Fruit fly (Drosophila melanogaster): ENCODE measurements around the gene Cka.

The Cka gene

dm6 chr2L:8029160-8029852 lies 1.2 kb upstream of the Cka start, which contains the start of gene baf (continued):
- TF ChIP-seq CG3032 (tag; optimal IDR thresholded peaks at IDR 0.05) (peak; percentile 7), esn (GFP tag; optimal IDR thresholded peaks at IDR 0.05) (no peak)

DNA sequence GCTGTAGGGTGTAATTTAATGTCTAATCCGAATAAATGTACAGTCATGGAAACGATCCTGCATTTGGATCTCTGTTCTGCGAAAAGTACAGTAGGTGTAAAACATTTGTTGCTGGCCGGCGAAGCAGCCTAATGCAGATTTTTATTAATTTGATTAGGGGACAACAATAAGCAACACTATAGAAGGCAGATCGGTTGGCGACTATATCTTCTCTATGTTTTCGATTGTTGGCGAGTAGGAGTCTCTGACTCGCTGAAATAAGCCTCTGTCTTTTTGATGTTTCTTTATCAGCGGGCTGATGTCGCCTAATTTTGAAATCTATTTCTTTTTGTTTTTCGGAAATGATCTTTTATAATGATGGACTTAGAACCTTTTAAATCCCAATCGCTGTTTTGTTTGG lies 419 bp upstream of the Cka start:
- peak; percentile 25 for TF ChIP-seq Hr4 (GFP tag; optimal IDR thresholded peaks at IDR 0.05)
- no peak for TF ChIP-seq Ets21C (GFP tag; optimal IDR thresholded peaks at IDR 0.05)

DNA sequence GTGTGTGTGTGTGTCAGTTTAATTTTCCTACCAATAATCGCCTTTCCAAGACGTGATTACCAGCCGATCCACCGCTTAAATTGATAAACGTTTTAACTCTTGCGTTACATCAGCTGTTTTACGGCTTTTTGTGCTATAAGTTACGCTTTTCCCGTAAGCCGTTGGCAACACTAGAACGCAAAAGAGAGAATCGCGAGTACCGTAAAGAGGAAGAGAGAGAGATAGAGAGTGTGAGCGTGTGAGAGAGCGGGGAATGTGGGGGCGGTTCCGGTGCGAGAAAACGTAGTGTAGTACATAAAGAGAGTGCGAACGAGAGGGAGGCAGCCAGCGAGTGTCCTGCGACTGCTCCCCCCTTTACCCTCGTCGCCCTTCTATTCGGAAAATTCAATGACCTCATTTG lies 1.1 kb downstream of the Cka start:
- TF ChIP-seq fd85E (GFP tag; optimal IDR thresholded peaks at IDR 0.05) (no peak), CG1621 (tag; optimal IDR thresholded peaks at IDR 0.05) (peak; percentile 77), ss (GFP tag; optimal IDR thresholded peaks at IDR 0.05) (peak; percentile 11 to 28), Eip78C (GFP tag) (peak; percentile 57), Sox15 (GFP tag; optimal IDR thresholded peaks at IDR 0.05) (no peak), Ets21C (GFP tag; optimal IDR thresholded peaks at IDR 0.05) (no peak), achi (GFP tag; optimal IDR thresholded peaks at IDR 0.05) (peak; percentile 3), CG6163 (GFP tag; IDR thresholded peaks at IDR 0.05) (peak; percentile 16; the same call in 1 of the 3 replicates), Sox14 (GFP tag; optimal IDR thresholded peaks at IDR 0.05) (peak; percentile 2), vri (GFP tag; optimal IDR thresholded peaks at IDR 0.05) (peak; percentile 1), CG15336 (GFP tag; IDR thresholded peaks at IDR 0.05) (peak; percentile 18; the same call in 1 of the 2 replicates)

dm6 chr2L:8033756-8034155 lies 3.2 kb downstream of the Cka start:
- TF ChIP-seq CG6808 (GFP tag; optimal IDR thresholded peaks at IDR 0.05), result no peak
- no peak for TF ChIP-seq CG10631 (GFP tag; optimal IDR thresholded peaks at IDR 0.05)
- TF ChIP-seq svp (GFP tag), result no peak
- TF ChIP-seq Eip93F (GFP tag; optimal IDR thresholded peaks at IDR 0.05), result no peak
- no peak for TF ChIP-seq cyc (GFP tag; optimal IDR thresholded peaks at IDR 0.05)
- TF ChIP-seq fkh (GFP tag; optimal IDR thresholded peaks at IDR 0.05), result no peak
- no peak for TF ChIP-seq Hr38 (GFP tag; optimal IDR thresholded peaks at IDR 0.05)
- TF ChIP-seq Eip78C (GFP tag), result peak; percentile 70
- no peak for TF ChIP-seq vri (GFP tag; optimal IDR thresholded peaks at IDR 0.05)
- peak; percentile 5 for TF ChIP-seq pdm3 (GFP tag; optimal IDR thresholded peaks at IDR 0.05)
- no peak for TF ChIP-seq Ets21C (GFP tag; optimal IDR thresholded peaks at IDR 0.05)
- TF ChIP-seq Gug (GFP tag; IDR thresholded peaks at IDR 0.05), result no peak
- no peak for TF ChIP-seq CG11294 (GFP tag; IDR thresholded peaks at IDR 0.05)
- TF ChIP-seq Smox (GFP tag; optimal IDR thresholded peaks at IDR 0.05), result no peak
- TF ChIP-seq salr (GFP tag; optimal IDR thresholded peaks at IDR 0.05), result no peak
- TF ChIP-seq esn (GFP tag; optimal IDR thresholded peaks at IDR 0.05), result peak; percentile 32
- TF ChIP-seq CG6163 (GFP tag; IDR thresholded peaks at IDR 0.05), result 0 out of 3 replicates have a peak, but pooled peaks have one; percentile 39
- TF ChIP-seq Lpt (GFP tag; optimal IDR thresholded peaks at IDR 0.05), result no peak
- TF ChIP-seq CG11902 (GFP tag; optimal IDR thresholded peaks at IDR 0.05), result no peak
- no peak for TF ChIP-seq Met (GFP tag; optimal IDR thresholded peaks at IDR 0.05)
- TF ChIP-seq CG15336 (GFP tag; IDR thresholded peaks at IDR 0.05), result peak; percentile 49; the same call in 1 of the 2 replicates
- TF ChIP-seq CG6792 (GFP tag; optimal IDR thresholded peaks at IDR 0.05), result no peak
- TF ChIP-seq Hr4 (GFP tag; optimal IDR thresholded peaks at IDR 0.05), result no peak
- TF ChIP-seq Hr39 (GFP tag; optimal IDR thresholded peaks at IDR 0.05), result peak; percentile 10
- TF ChIP-seq CG9139 (GFP tag; optimal IDR thresholded peaks at IDR 0.05), result no peak
- no peak for TF ChIP-seq Sox102F (GFP tag; optimal IDR thresholded peaks at IDR 0.05)
- TF ChIP-seq spab (GFP tag; optimal IDR thresholded peaks at IDR 0.05), result no peak
- no peak for TF ChIP-seq Sox15 (GFP tag; optimal IDR thresholded peaks at IDR 0.05)
- TF ChIP-seq topi (GFP tag; optimal IDR thresholded peaks at IDR 0.05), result peak; percentile 28
- TF ChIP-seq Sox14 (GFP tag; optimal IDR thresholded peaks at IDR 0.05), result peak; percentile 11
- no peak for TF ChIP-seq CG3032 (tag; optimal IDR thresholded peaks at IDR 0.05)
- TF ChIP-seq CG11762 (GFP tag; optimal IDR thresholded peaks at IDR 0.05; ENCODE audit: insufficient read depth), result no peak
- no peak for TF ChIP-seq CG1621 (tag; optimal IDR thresholded peaks at IDR 0.05)
- TF ChIP-seq CG8319 (GFP tag; optimal IDR thresholded peaks at IDR 0.05), result no peak
- no peak for TF ChIP-seq ss (GFP tag; optimal IDR thresholded peaks at IDR 0.05)
- peak; percentile 1 for TF ChIP-seq CG3919 (GFP tag; optimal IDR thresholded peaks at IDR 0.05)
- TF ChIP-seq dsx (GFP tag; optimal IDR thresholded peaks at IDR 0.05; ENCODE audit: poor library complexity, severe bottlenecking), result no peak
- no peak for TF ChIP-seq CG7368 (GFP tag; optimal IDR thresholded peaks at IDR 0.05)
- no peak for TF ChIP-seq CG31627 (GFP tag; optimal IDR thresholded peaks at IDR 0.05)
- TF ChIP-seq CG8119 (GFP tag; IDR thresholded peaks at IDR 0.05), result peak; percentile 46; the same call in 1 of the 3 replicates
- TF ChIP-seq CG34406 (GFP tag; optimal IDR thresholded peaks at IDR 0.05), result no peak

Measured in whole organism, prepupa.